Fruit fly (Drosophila melanogaster) whole organism, prepupa: ENCODE data around the gene Spn28B.

Source experiments
- Blimp-1 ChIP-seq: fragments of 200-800 bp; sonication (Bioruptor generic); optimal IDR thresholded peaks from 3 replicates; lab custom pipeline; 2017; ENCODE audit warnings: missing biosample characterization, missing genetic modification characterization, mild to moderate bottlenecking, moderate library complexity, missing genetic modification reagents
- CG10631 ChIP-seq: fragments of 200-800 bp; sonication (Bioruptor generic); optimal IDR thresholded peaks from 2 replicates; lab custom pipeline; 2016; ENCODE audit warnings: missing biosample characterization, missing genetic modification characterization
- CG11294 ChIP-seq: fragments of 200-800 bp; sonication (Bioruptor generic); IDR thresholded peaks from 2 replicates; pipeline ENCODE4 v1.3.6; 2022; ENCODE audit warnings: missing biosample characterization, missing genetic modification characterization
- CG11762 ChIP-seq: fragments of 200-800 bp; sonication (Bioruptor generic); optimal IDR thresholded peaks from 3 replicates; lab custom pipeline; 2016; ENCODE audit warnings: missing biosample characterization, missing genetic modification characterization; ENCODE audit not compliant: insufficient read depth
- CG15336 ChIP-seq: fragments of 200-800 bp; sonication (Bioruptor generic); IDR thresholded peaks from 2 replicates; pipeline ENCODE4 v1.3.6; 2022; ENCODE audit warnings: missing biosample characterization, missing genetic modification characterization
- CG16779 ChIP-seq: fragments of 200-800 bp; sonication (Bioruptor generic); optimal IDR thresholded peaks from 3 replicates; lab custom pipeline; 2017; ENCODE audit warnings: missing biosample characterization, mild to moderate bottlenecking, missing genetic modification characterization
- CG3032 ChIP-seq: fragments of 200-800 bp; optimal IDR thresholded peaks from 2 replicates; lab custom pipeline; 2019; ENCODE audit warnings: missing biosample characterization, mild to moderate bottlenecking, missing genetic modification characterization, moderate library complexity
- CG31627 ChIP-seq: fragments of 200-800 bp; sonication (Bioruptor generic); optimal IDR thresholded peaks from 3 replicates; lab custom pipeline; 2016; ENCODE audit warnings: missing biosample characterization, missing genetic modification characterization
- CG32006 ChIP-seq: fragments of 200-800 bp; sonication (Bioruptor generic); optimal IDR thresholded peaks from 3 replicates; lab custom pipeline; 2017; ENCODE audit warnings: missing biosample characterization, mild to moderate bottlenecking, missing genetic modification characterization
- CG34406 ChIP-seq: fragments of 200-800 bp; sonication (Bioruptor generic); optimal IDR thresholded peaks from 3 replicates; lab custom pipeline; 2016; ENCODE audit warnings: missing biosample characterization, missing genetic modification characterization
- CG6276 ChIP-seq: fragments of 200-800 bp; sonication (Bioruptor generic); optimal IDR thresholded peaks from 2 replicates; lab custom pipeline; 2017; ENCODE audit warnings: missing biosample characterization, mild to moderate bottlenecking, missing genetic modification characterization
- CG6792 ChIP-seq: fragments of 200-800 bp; sonication (Bioruptor generic); optimal IDR thresholded peaks from 3 replicates; lab custom pipeline; 2016; ENCODE audit warnings: missing biosample characterization, missing genetic modification characterization
- CG6854 ChIP-seq: fragments of 200-800 bp; sonication (Bioruptor generic); optimal IDR thresholded peaks from 2 replicates; lab custom pipeline; 2017; ENCODE audit warnings: missing biosample characterization, mild to moderate bottlenecking, missing genetic modification characterization
- CG7368 ChIP-seq: fragments of 200-800 bp; sonication (Bioruptor generic); optimal IDR thresholded peaks from 3 replicates; lab custom pipeline; 2016; ENCODE audit warnings: missing biosample characterization, missing genetic modification characterization
- CG8119 ChIP-seq: fragments of 200-800 bp; sonication (Bioruptor generic); IDR thresholded peaks from 3 replicates; pipeline ENCODE4 v1.3.6; 2022; ENCODE audit warnings: missing biosample characterization, missing genetic modification characterization
- CG8632 ChIP-seq: fragments of 200-800 bp; sonication (Bioruptor generic); optimal IDR thresholded peaks from 3 replicates; lab custom pipeline; 2016; ENCODE audit warnings: missing biosample characterization, missing genetic modification characterization
- CG9139 ChIP-seq: fragments of 200-800 bp; sonication (Bioruptor generic); optimal IDR thresholded peaks from 3 replicates; lab custom pipeline; 2017; ENCODE audit warnings: missing biosample characterization, mild to moderate bottlenecking, missing genetic modification characterization
- Eip75B ChIP-seq: fragments of 200-800 bp; sonication (Bioruptor generic); optimal IDR thresholded peaks from 3 replicates; lab custom pipeline; 2016; ENCODE audit warnings: missing biosample characterization, missing genetic modification characterization
- Eip78C ChIP-seq: fragments of 200-800 bp; sonication (Bioruptor generic); peaks from one replicate; lab custom pipeline; 2016; ENCODE audit warnings: missing biosample characterization, missing genetic modification characterization
- Eip93F ChIP-seq: fragments of 200-800 bp; sonication (Bioruptor generic); optimal IDR thresholded peaks from 2 replicates; lab custom pipeline; 2016; ENCODE audit warnings: missing biosample characterization, mild to moderate bottlenecking, missing genetic modification characterization
- Ets96B ChIP-seq: fragments of 200-800 bp; optimal IDR thresholded peaks from 2 replicates; lab custom pipeline; 2019; ENCODE audit warnings: missing biosample characterization, mild to moderate bottlenecking, missing genetic modification characterization, moderate library complexity
- Gug ChIP-seq: fragments of 200-800 bp; sonication (Bioruptor generic); IDR thresholded peaks from 2 replicates; pipeline ENCODE4 v1.3.6; 2022; ENCODE audit warnings: missing biosample characterization, missing genetic modification characterization
- Hr38 ChIP-seq: sonication (Bioruptor generic); optimal IDR thresholded peaks from 2 replicates; lab custom pipeline; 2016; ENCODE audit warnings: missing biosample characterization, missing genetic modification characterization
- Hr39 ChIP-seq: fragments of 200-800 bp; sonication (Bioruptor generic); optimal IDR thresholded peaks from 2 replicates; lab custom pipeline; 2016; ENCODE audit warnings: missing biosample characterization, missing genetic modification characterization
- Hr4 ChIP-seq: fragments of 200-800 bp; sonication (Bioruptor generic); optimal IDR thresholded peaks from 3 replicates; lab custom pipeline; 2016; ENCODE audit warnings: missing biosample characterization, missing genetic modification characterization
- Lpt ChIP-seq: fragments of 200-800 bp; sonication (Bioruptor generic); optimal IDR thresholded peaks from 3 replicates; lab custom pipeline; 2016; ENCODE audit warnings: missing biosample characterization, missing genetic modification characterization
- Met ChIP-seq: fragments of 200-800 bp; sonication (Bioruptor generic); optimal IDR thresholded peaks from 3 replicates; lab custom pipeline; 2016; ENCODE audit warnings: missing biosample characterization, missing genetic modification characterization
- OdsH ChIP-seq: fragments of 200-800 bp; sonication (Bioruptor generic); optimal IDR thresholded peaks from 3 replicates; lab custom pipeline; 2016; ENCODE audit warnings: missing biosample characterization, missing genetic modification characterization
- Smox ChIP-seq: fragments of 200-800 bp; sonication (Bioruptor generic); optimal IDR thresholded peaks from 3 replicates; lab custom pipeline; 2016; ENCODE audit warnings: missing biosample characterization, missing genetic modification characterization
- Sox102F ChIP-seq: fragments of 200-800 bp; sonication (Bioruptor generic); optimal IDR thresholded peaks from 2 replicates; lab custom pipeline; 2016; ENCODE audit warnings: missing biosample characterization, mild to moderate bottlenecking, missing genetic modification characterization
- achi ChIP-seq: fragments of 200-800 bp; sonication (Bioruptor generic); optimal IDR thresholded peaks from 3 replicates; lab custom pipeline; 2016; ENCODE audit warnings: missing biosample characterization, missing genetic modification characterization
- acj6 ChIP-seq: fragments of 200-800 bp; sonication (Bioruptor generic); optimal IDR thresholded peaks from 3 replicates; lab custom pipeline; 2016; ENCODE audit warnings: missing biosample characterization, missing genetic modification characterization
- cyc ChIP-seq: fragments of 200-800 bp; sonication (Bioruptor generic); optimal IDR thresholded peaks from 3 replicates; lab custom pipeline; 2016; ENCODE audit warnings: missing biosample characterization, missing genetic modification characterization
- dac ChIP-seq: fragments of 200-800 bp; sonication (Bioruptor generic); optimal IDR thresholded peaks from 2 replicates; lab custom pipeline; 2017; ENCODE audit warnings: missing biosample characterization, mild to moderate bottlenecking, missing genetic modification characterization
- dsx ChIP-seq: fragments of 200-800 bp; optimal IDR thresholded peaks from 3 replicates; lab custom pipeline; 2019; ENCODE audit warnings: missing biosample characterization, mild to moderate bottlenecking, missing genetic modification characterization, moderate library complexity; ENCODE audit not compliant: poor library complexity, severe bottlenecking
- eg ChIP-seq: fragments of 200-800 bp; sonication (Bioruptor generic); IDR thresholded peaks from 3 replicates; pipeline ENCODE4 v1.3.6; 2022; ENCODE audit warnings: missing biosample characterization, missing genetic modification characterization
- esn ChIP-seq: fragments of 200-800 bp; sonication (Bioruptor generic); optimal IDR thresholded peaks from 2 replicates; lab custom pipeline; 2016; ENCODE audit warnings: missing biosample characterization, mild to moderate bottlenecking, missing genetic modification characterization, moderate library complexity
- fd59A ChIP-seq: fragments of 200-800 bp; sonication (Bioruptor generic); optimal IDR thresholded peaks from 2 replicates; lab custom pipeline; 2017; ENCODE audit warnings: missing biosample characterization, mild to moderate bottlenecking, missing genetic modification characterization, missing genetic modification reagents
- fd85E ChIP-seq: fragments of 200-800 bp; sonication (Bioruptor generic); optimal IDR thresholded peaks from 3 replicates; lab custom pipeline; 2016; ENCODE audit warnings: missing biosample characterization, missing genetic modification characterization
- fkh ChIP-seq: fragments of 200-800 bp; sonication (Bioruptor generic); optimal IDR thresholded peaks from 3 replicates; lab custom pipeline; 2017; ENCODE audit warnings: missing biosample characterization, mild to moderate bottlenecking, missing genetic modification characterization, moderate library complexity
- lz ChIP-seq: fragments of 200-800 bp; sonication (Bioruptor generic); optimal IDR thresholded peaks from 3 replicates; lab custom pipeline; 2016; ENCODE audit warnings: missing biosample characterization, missing genetic modification characterization
- net ChIP-seq: fragments of 200-800 bp; sonication (Bioruptor generic); optimal IDR thresholded peaks from 3 replicates; lab custom pipeline; 2016; ENCODE audit warnings: missing biosample characterization, missing genetic modification characterization
- pdm3 ChIP-seq: fragments of 200-800 bp; sonication (Bioruptor generic); optimal IDR thresholded peaks from 3 replicates; lab custom pipeline; 2016; ENCODE audit warnings: missing biosample characterization, missing genetic modification characterization
- salr ChIP-seq, 2 experiments: fragments of 200-800 bp; sonication (Bioruptor generic); optimal IDR thresholded peaks; 3 replicates each; lab custom pipeline; 2016 to 2018; ENCODE audit warnings: missing biosample characterization in 2 of 2, missing genetic modification characterization in 2 of 2, mild to moderate bottlenecking in 1 of 2
- spab ChIP-seq: fragments of 200-800 bp; sonication (Bioruptor generic); optimal IDR thresholded peaks from 2 replicates; lab custom pipeline; 2017; ENCODE audit warnings: missing biosample characterization, mild to moderate bottlenecking, missing genetic modification characterization, missing genetic modification reagents
- svp ChIP-seq: fragments of 200-800 bp; sonication (Bioruptor generic); peaks from one replicate; lab custom pipeline; 2016; ENCODE audit warnings: missing biosample characterization, missing genetic modification characterization
- topi ChIP-seq: fragments of 200-800 bp; sonication (Bioruptor generic); optimal IDR thresholded peaks from 3 replicates; lab custom pipeline; 2016; ENCODE audit warnings: missing biosample characterization, missing genetic modification characterization
- vri ChIP-seq: fragments of 200-800 bp; sonication (Bioruptor generic); optimal IDR thresholded peaks from 3 replicates; lab custom pipeline; 2016; ENCODE audit warnings: missing biosample characterization, mild to moderate bottlenecking, missing genetic modification characterization

Spn28B gene

DNA sequence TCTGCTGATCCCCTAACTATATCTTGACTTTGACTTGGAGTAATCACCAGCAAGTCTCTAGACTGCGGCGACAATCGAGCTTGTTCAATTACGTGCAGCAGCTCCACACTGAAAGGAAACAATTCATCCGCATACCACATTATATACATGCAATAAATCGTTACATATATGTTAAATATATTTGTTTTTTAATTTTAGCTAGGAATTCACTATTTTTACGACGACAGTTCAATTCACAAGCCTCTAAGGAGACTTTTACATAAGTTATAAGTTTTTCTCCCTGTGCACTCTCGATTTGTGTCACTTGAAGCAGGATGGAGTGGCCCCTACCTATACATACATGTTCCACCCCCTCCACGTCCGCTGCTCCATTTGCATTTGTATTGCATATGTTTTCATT lies 17.0 kb downstream of the Spn28B start (continued):
- TF ChIP-seq svp (peak; percentile 23), vri (GFP tag; lab: Kevin White, UChicago) (no peak), Sox102F (GFP tag; lab: Kevin White, UChicago) (no peak), eg (peak; percentile 92), Ets96B (tag; lab: Kevin White, UChicago) (peak; percentile 84), dsx (peak; percentile 37), CG6854 (GFP tag; lab: Kevin White, UChicago) (no peak), net (GFP tag; lab: Kevin White, UChicago) (no peak), cyc (no peak), CG7368 (GFP tag; lab: Kevin White, UChicago) (peak; percentile 26), CG10631 (GFP tag; lab: Kevin White, UChicago) (peak; percentile 60), CG32006 (peak; percentile 75), Eip93F (GFP tag; lab: Kevin White, UChicago) (no peak), CG11762 (GFP tag; lab: Kevin White, UChicago) (peak; percentile 20), fkh (GFP tag; lab: Kevin White, UChicago) (no peak), Lpt (GFP tag; lab: Kevin White, UChicago) (no peak)

DNA sequence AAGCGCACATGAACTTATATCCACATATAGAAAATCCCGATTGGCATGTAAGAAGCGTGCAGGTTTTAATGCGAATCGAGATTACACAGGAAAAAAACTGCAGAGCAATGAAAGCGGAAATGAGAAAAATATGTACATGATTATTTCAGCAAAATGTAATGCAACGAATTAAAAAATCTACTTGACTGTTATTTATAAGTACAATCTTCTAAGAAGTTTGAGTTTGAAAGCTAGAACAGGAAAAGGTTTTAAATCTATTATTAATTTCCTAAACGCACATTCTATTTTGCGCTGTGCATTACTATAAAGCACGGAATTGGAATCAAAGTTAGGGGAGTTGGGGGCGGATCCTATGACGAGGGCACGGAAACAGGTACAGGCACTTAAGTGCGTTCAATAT lies 20.2 kb downstream of the Spn28B start:
- TF ChIP-seq salr (GFP tag; optimal IDR thresholded peaks at IDR 0.05; lab: Kevin White, UChicago), result peak; percentile 38 to 65
- TF ChIP-seq spab, result peak; percentile 56
- TF ChIP-seq fd85E, result no peak
- peak; percentile 34 for TF ChIP-seq lz (GFP tag; lab: Kevin White, UChicago)
- TF ChIP-seq CG31627 (GFP tag; lab: Kevin White, UChicago), result no peak
- TF ChIP-seq Hr4 (GFP tag; lab: Kevin White, UChicago), result peak; percentile 79
- TF ChIP-seq topi, result peak; percentile 14
- TF ChIP-seq Met (GFP tag; lab: Kevin White, UChicago), result no peak
- TF ChIP-seq CG8632 (GFP tag; lab: Kevin White, UChicago), result peak; percentile 51
- TF ChIP-seq CG8119, result peak; percentile 83
- peak; percentile 17 for TF ChIP-seq CG9139 (GFP tag; lab: Kevin White, UChicago)
- TF ChIP-seq CG11294 (GFP tag; lab: Robert Waterston, UW), result peak; percentile 65; the same call in 1 of the 2 replicates
- no peak for TF ChIP-seq esn (GFP tag; lab: Kevin White, UChicago)
- TF ChIP-seq Sox102F (GFP tag; lab: Kevin White, UChicago), result no peak
- peak; percentile 57 for TF ChIP-seq Eip75B (GFP tag; lab: Kevin White, UChicago)
- peak; percentile 81 for TF ChIP-seq Gug (GFP tag; lab: Robert Waterston, UW)
- no peak for TF ChIP-seq svp
- peak; percentile 31 for TF ChIP-seq CG34406
- peak; percentile 47 for TF ChIP-seq CG6792 (GFP tag; lab: Kevin White, UChicago)
- peak; percentile 48 for TF ChIP-seq CG7368 (GFP tag; lab: Kevin White, UChicago)
- TF ChIP-seq CG3032 (tag; lab: Kevin White, UChicago), result peak; percentile 73
- peak; percentile 79 for TF ChIP-seq CG32006
- peak; percentile 82 for TF ChIP-seq Lpt (GFP tag; lab: Kevin White, UChicago)
- TF ChIP-seq CG15336 (GFP tag; lab: Robert Waterston, UW), result peak; percentile 86
- TF ChIP-seq achi (GFP tag; lab: Kevin White, UChicago), result peak; percentile 63
- peak; percentile 79 for TF ChIP-seq CG6276 (GFP tag; lab: Kevin White, UChicago)
- peak; percentile 63 for TF ChIP-seq net (GFP tag; lab: Kevin White, UChicago)
- no peak for TF ChIP-seq fkh (GFP tag; lab: Kevin White, UChicago)
- peak; percentile 65 for TF ChIP-seq acj6 (GFP tag; lab: Kevin White, UChicago)
- TF ChIP-seq CG10631 (GFP tag; lab: Kevin White, UChicago), result peak; percentile 75
- TF ChIP-seq OdsH (GFP tag; lab: Kevin White, UChicago), result peak; percentile 71
- no peak for TF ChIP-seq Smox
- TF ChIP-seq Eip78C (GFP tag; lab: Kevin White, UChicago), result peak; percentile 93
- peak; percentile 76 for TF ChIP-seq pdm3 (GFP tag; lab: Kevin White, UChicago)
- no peak for TF ChIP-seq Eip93F (GFP tag; lab: Kevin White, UChicago)
- no peak for TF ChIP-seq Hr38 (GFP tag; lab: Kevin White, UChicago)
- TF ChIP-seq fd59A (GFP tag; lab: Kevin White, UChicago), result peak; percentile 54
- TF ChIP-seq dsx, result peak; percentile 66
- peak; percentile 43 for TF ChIP-seq CG16779 (tag; lab: Kevin White, UChicago)
- no peak for TF ChIP-seq Blimp-1 (GFP tag; lab: Kevin White, UChicago)
- TF ChIP-seq dac (GFP tag; lab: Kevin White, UChicago), result no peak
- peak; percentile 80 for TF ChIP-seq eg
- no peak for TF ChIP-seq vri (GFP tag; lab: Kevin White, UChicago)
- TF ChIP-seq CG11762 (GFP tag; lab: Kevin White, UChicago), result no peak
- TF ChIP-seq Hr39 (GFP tag; lab: Kevin White, UChicago), result peak; percentile 6
